Fruit fly (Drosophila melanogaster): Measurements from ENCODE around the gene NUCB1.

The NUCB1 gene

DNA sequence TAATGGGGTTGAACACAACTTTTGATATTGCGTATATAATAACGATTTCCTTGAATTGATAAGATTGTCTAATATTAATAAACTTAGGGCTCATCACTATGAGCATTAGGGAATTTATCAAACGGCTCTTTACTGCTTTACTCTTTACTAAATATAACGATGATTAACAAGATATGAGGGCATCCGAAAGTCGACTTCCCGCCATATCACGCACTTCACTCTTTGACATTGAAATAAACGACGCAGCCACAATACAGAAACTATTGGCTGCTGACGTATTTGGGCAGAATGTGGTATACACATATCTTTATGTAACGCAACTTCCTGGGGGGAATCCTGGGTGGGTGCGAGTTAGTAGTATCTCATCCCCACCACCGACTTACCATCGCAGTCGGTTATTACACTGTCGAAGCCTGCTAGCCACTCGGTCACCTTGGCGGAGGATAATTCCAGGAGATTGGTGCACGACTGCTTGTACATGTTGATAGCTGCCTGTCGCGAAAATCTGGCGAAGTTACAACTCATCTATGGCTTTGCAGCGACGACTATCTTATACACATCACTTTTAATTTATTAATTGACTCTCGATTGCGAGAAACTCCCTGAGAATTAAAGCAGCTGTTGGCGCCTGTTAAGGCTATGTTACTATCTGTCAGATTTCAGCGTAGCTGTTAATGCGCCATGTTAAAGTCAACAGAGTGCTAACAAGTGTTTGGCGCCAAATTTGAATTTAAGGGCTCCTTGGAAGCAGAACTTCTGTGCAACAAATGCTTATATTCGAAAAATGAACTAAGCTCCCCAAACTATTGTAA lies 41.0 kb upstream of the NUCB1 start, which contains the start of gene CG5567 (continued):
- no peak for TF ChIP-seq Hey (tag; optimal IDR thresholded peaks at IDR 0.05)
- TF ChIP-seq peb (GFP tag; IDR thresholded peaks at IDR 0.05): no peak
- no peak for TF ChIP-seq ap (GFP tag; IDR thresholded peaks at IDR 0.05)
- TF ChIP-seq croc (GFP tag; conservative IDR thresholded peaks at IDR 0.05): no peak
- peak; percentile 14 for TF ChIP-seq CG12155 (GFP tag; optimal IDR thresholded peaks at IDR 0.05)
- no peak for TF ChIP-seq CG17186 (GFP tag; optimal IDR thresholded peaks at IDR 0.05)
- TF ChIP-seq Fer3 (tag; optimal IDR thresholded peaks at IDR 0.05): peak; percentile 30
- no peak; the same call in 1 of the 2 replicates for TF ChIP-seq seq (GFP tag; IDR thresholded peaks at IDR 0.05)
- no peak for TF ChIP-seq NK7.1 (GFP tag; optimal IDR thresholded peaks at IDR 0.05)
- peak; percentile 10 for TF ChIP-seq CG7928 (GFP tag; optimal IDR thresholded peaks at IDR 0.05)
- no peak for TF ChIP-seq CkIIα-i1 (GFP tag; IDR thresholded peaks at IDR 0.05)
- TF ChIP-seq YL-1 (GFP tag; optimal IDR thresholded peaks at IDR 0.05): no peak
- no peak for TF ChIP-seq danr (GFP tag; IDR thresholded peaks at IDR 0.05)
- TF ChIP-seq org-1 (GFP tag; optimal IDR thresholded peaks at IDR 0.05): no peak
- TF ChIP-seq gce (GFP tag; IDR thresholded peaks at IDR 0.05): no peak
- TF ChIP-seq ken (GFP tag; IDR thresholded peaks at IDR 0.05): no peak
- no peak for TF ChIP-seq stc (GFP tag; IDR thresholded peaks at IDR 0.05)
- TF ChIP-seq CG11093 (GFP tag; IDR thresholded peaks at IDR 0.05): no peak
- TF ChIP-seq crol (GFP tag; IDR thresholded peaks at IDR 0.05): no peak
- no peak for TF ChIP-seq shn (GFP tag; optimal IDR thresholded peaks at IDR 0.05)
- TF ChIP-seq row (GFP tag; IDR thresholded peaks at IDR 0.05): peak; percentile 87
- no peak for TF ChIP-seq cad (GFP tag; optimal IDR thresholded peaks at IDR 0.05)
- no peak for TF ChIP-seq Lpt (GFP tag; optimal IDR thresholded peaks at IDR 0.05)
- no peak for TF ChIP-seq lbe (GFP tag; optimal IDR thresholded peaks at IDR 0.05)
- no peak for TF ChIP-seq amos (GFP tag; IDR thresholded peaks at IDR 0.05; ENCODE audit: partially characterized antibody)
- TF ChIP-seq Meics (GFP tag; optimal IDR thresholded peaks at IDR 0.05): peak; percentile 34
- TF ChIP-seq Sox100B (GFP tag; optimal IDR thresholded peaks at IDR 0.05): no peak
- TF ChIP-seq CG6254 (GFP tag; optimal IDR thresholded peaks at IDR 0.05): no peak
- no peak for TF ChIP-seq sc (optimal IDR thresholded peaks at IDR 0.05)
- no peak for TF ChIP-seq sc (GFP tag; optimal IDR thresholded peaks at IDR 0.05)
- no peak for TF ChIP-seq tio (GFP tag; optimal IDR thresholded peaks at IDR 0.05)
- TF ChIP-seq CG43689 (GFP tag; IDR thresholded peaks at IDR 0.05): no peak
- TF ChIP-seq dysf (GFP tag; IDR thresholded peaks at IDR 0.05): peak; percentile 38; the same call in 1 of the 3 replicates
- no peak for TF ChIP-seq fd3F (GFP tag; optimal IDR thresholded peaks at IDR 0.05)
- TF ChIP-seq mld (GFP tag; IDR thresholded peaks at IDR 0.05; ENCODE audit: partially characterized antibody): no peak
- TF ChIP-seq CG10543 (GFP tag; optimal IDR thresholded peaks at IDR 0.05): no peak
- TF ChIP-seq CG6689 (GFP tag; IDR thresholded peaks at IDR 0.05): no peak
- no peak for TF ChIP-seq zfh2 (GFP tag; optimal IDR thresholded peaks at IDR 0.05)
- peak; percentile 82 for TF ChIP-seq sens (GFP tag)
- TF ChIP-seq CG11723 (GFP tag; optimal IDR thresholded peaks at IDR 0.05): no peak
- TF ChIP-seq dan (GFP tag; IDR thresholded peaks at IDR 0.05): no peak
- TF ChIP-seq en (GFP tag; optimal IDR thresholded peaks at IDR 0.05): no peak
- no peak for TF ChIP-seq CG31224 (GFP tag; IDR thresholded peaks at IDR 0.05)
- no peak for TF ChIP-seq CG7786 (GFP tag; optimal IDR thresholded peaks at IDR 0.05)
- no peak for TF ChIP-seq CG10147 (GFP tag; optimal IDR thresholded peaks at IDR 0.05)
- TF ChIP-seq Ets65A (GFP tag): no peak
- TF ChIP-seq Hr3 (GFP tag; optimal IDR thresholded peaks at IDR 0.05): no peak
- no peak for TF ChIP-seq CG30403 (GFP tag; optimal IDR thresholded peaks at IDR 0.05)
- no peak for TF ChIP-seq pum (GFP tag; optimal IDR thresholded peaks at IDR 0.05)
- TF ChIP-seq da (GFP tag; optimal IDR thresholded peaks at IDR 0.05): no peak
- TF ChIP-seq CG30431 (GFP tag; optimal IDR thresholded peaks at IDR 0.05): no peak
- TF ChIP-seq Nf-YC (tag; optimal IDR thresholded peaks at IDR 0.05): peak; percentile 36

All from whole organism, embryonic.